Fruit fly (Drosophila melanogaster): ENCODE measurements around the gene BoYb.

BoYb gene

dm6 chr3L:22944493-22944892 lies 42.8 kb downstream of the BoYb start:
- TF ChIP-seq caup (GFP tag; optimal IDR thresholded peaks at IDR 0.05; ENCODE audit: severe bottlenecking) (no peak), Gsc (GFP tag; IDR thresholded peaks at IDR 0.05) (no peak), CG12659 (GFP tag; optimal IDR thresholded peaks at IDR 0.05) (no peak), row (GFP tag; IDR thresholded peaks at IDR 0.05) (no peak), CG1602 (GFP tag; optimal IDR thresholded peaks at IDR 0.05) (no peak), tin (GFP tag; optimal IDR thresholded peaks at IDR 0.05) (no peak), CG10654 (GFP tag; optimal IDR thresholded peaks at IDR 0.05) (no peak), nmo (GFP tag; optimal IDR thresholded peaks at IDR 0.05) (no peak), CG16863 (GFP tag; optimal IDR thresholded peaks at IDR 0.05) (no peak), mld (GFP tag; IDR thresholded peaks at IDR 0.05; ENCODE audit: partially characterized antibody) (0 out of 3 replicates have a peak, but pooled peaks have one; percentile 54), salm (tag; optimal IDR thresholded peaks at IDR 0.05) (no peak), inv (GFP tag; IDR thresholded peaks at IDR 0.05; ENCODE audit: partially characterized antibody) (peak; percentile 17; the same call in 1 of the 2 replicates), HLH4C (GFP tag; IDR thresholded peaks at IDR 0.05; ENCODE audit: partially characterized antibody) (peak; percentile 79), CG16813 (GFP tag; IDR thresholded peaks at IDR 0.05; ENCODE audit: partially characterized antibody) (peak; percentile 79), ewg (GFP tag; optimal IDR thresholded peaks at IDR 0.05) (no peak), Gug (GFP tag; IDR thresholded peaks at IDR 0.05) (no peak), crc (GFP tag; optimal IDR thresholded peaks at IDR 0.05) (no peak), CG6813 (GFP tag; optimal IDR thresholded peaks at IDR 0.05) (no peak), vvl (GFP tag; IDR thresholded peaks at IDR 0.05) (no peak), Trl (optimal IDR thresholded peaks at IDR 0.05) (no peak), Trl (GFP tag; optimal IDR thresholded peaks at IDR 0.05) (no peak), vnd (GFP tag; IDR thresholded peaks at IDR 0.05; ENCODE audit: partially characterized antibody) (peak; percentile 63), twi (tag; optimal IDR thresholded peaks at IDR 0.05) (no peak), Pdp1 (GFP tag; optimal IDR thresholded peaks at IDR 0.05) (peak in 1 of 2 experiments; percentile 1), Xrp1 (GFP tag; IDR thresholded peaks at IDR 0.05) (no peak), sens-2 (GFP tag; IDR thresholded peaks at IDR 0.05) (no peak), ERR (GFP tag; optimal IDR thresholded peaks at IDR 0.05) (no peak), CG12219 (GFP tag; optimal IDR thresholded peaks at IDR 0.05) (no peak), wor (GFP tag; IDR thresholded peaks at IDR 0.05) (no peak), dimm (GFP tag; IDR thresholded peaks at IDR 0.05) (no peak), CG15696 (tag; optimal IDR thresholded peaks at IDR 0.05) (no peak), CG2116 (GFP tag; optimal IDR thresholded peaks at IDR 0.05) (no peak), CG3838 (GFP tag; optimal IDR thresholded peaks at IDR 0.05) (no peak), sd (tag; optimal IDR thresholded peaks at IDR 0.05) (no peak), Scr (GFP tag; IDR thresholded peaks at IDR 0.05; ENCODE audit: partially characterized antibody) (peak; percentile 50), CG12769 (tag; optimal IDR thresholded peaks at IDR 0.05) (no peak), tna (GFP tag; IDR thresholded peaks at IDR 0.05; ENCODE audit: partially characterized antibody) (peak; percentile 51; the same call in 1 of the 2 replicates), cwo (GFP tag; optimal IDR thresholded peaks at IDR 0.05) (no peak), CG13624 (GFP tag; optimal IDR thresholded peaks at IDR 0.05) (no peak), Hsf (GFP tag; optimal IDR thresholded peaks at IDR 0.05) (no peak), CG8924 (tag; optimal IDR thresholded peaks at IDR 0.05) (no peak), Awh (GFP tag; IDR thresholded peaks at IDR 0.05) (no peak), B-H2 (GFP tag; optimal IDR thresholded peaks at IDR 0.05) (no peak), CG30403 (GFP tag; optimal IDR thresholded peaks at IDR 0.05) (no peak), CG4360 (GFP tag; IDR thresholded peaks at IDR 0.05) (no peak), CG9932 (GFP tag; IDR thresholded peaks at IDR 0.05) (no peak), HHEX (GFP tag; optimal IDR thresholded peaks at IDR 0.05) (no peak), bigmax (GFP tag; optimal IDR thresholded peaks at IDR 0.05) (no peak), CG6791 (GFP tag; IDR thresholded peaks at IDR 0.05; ENCODE audit: partially characterized antibody) (peak; percentile 64; the same call in 2 of the 3 replicates), fu2 (GFP tag; optimal IDR thresholded peaks at IDR 0.05) (no peak), BtbVII (GFP tag; optimal IDR thresholded peaks at IDR 0.05) (no peak)

Measured in whole organism, embryonic.